Fruit fly (Drosophila melanogaster): ENCODE measurements around the gene CG9427.

The CG9427 gene

dm6 chr3R:9626880-9627401 is at the start of gene CG9427, which contains the start of gene CG8319 (continued):
- TF ChIP-seq nom (GFP tag; optimal IDR thresholded peaks at IDR 0.05) = no peak
- no peak for TF ChIP-seq CG14965 (GFP tag; optimal IDR thresholded peaks at IDR 0.05; ENCODE audit: borderline replicate concordance)
- TF ChIP-seq Hr78 (GFP tag; optimal IDR thresholded peaks at IDR 0.05) = no peak
- peak; percentile 64 for TF ChIP-seq CG13894 (tag; optimal IDR thresholded peaks at IDR 0.05)
- TF ChIP-seq nau (GFP tag; optimal IDR thresholded peaks at IDR 0.05) = no peak
- TF ChIP-seq CG10431 (GFP tag; optimal IDR thresholded peaks at IDR 0.05) = no peak
- peak; percentile 42 for TF ChIP-seq CG13624 (GFP tag; optimal IDR thresholded peaks at IDR 0.05)
- no peak; the same call in 1 of the 2 replicates for TF ChIP-seq CG14441 (GFP tag; IDR thresholded peaks at IDR 0.05)
- TF ChIP-seq CG17802 (tag; optimal IDR thresholded peaks at IDR 0.05) = no peak
- 0 out of 3 replicates have a peak, but pooled peaks have one; percentile 58 for TF ChIP-seq CG3726 (GFP tag; IDR thresholded peaks at IDR 0.05)
- peak; percentile 85 for TF ChIP-seq CG14710 (tag; optimal IDR thresholded peaks at IDR 0.05)
- peak; percentile 86 for TF ChIP-seq trem (tag; optimal IDR thresholded peaks at IDR 0.05)
- TF ChIP-seq danr (GFP tag; IDR thresholded peaks at IDR 0.05) = no peak
- TF ChIP-seq ind (GFP tag; optimal IDR thresholded peaks at IDR 0.05) = peak; percentile 67
- TF ChIP-seq dimm (GFP tag; IDR thresholded peaks at IDR 0.05) = no peak
- TF ChIP-seq CG32772 (GFP tag; IDR thresholded peaks at IDR 0.05) = no peak
- peak; percentile 47 for TF ChIP-seq CG9609 (GFP tag; optimal IDR thresholded peaks at IDR 0.05)
- peak; percentile 89 for TF ChIP-seq CG12391 (tag; optimal IDR thresholded peaks at IDR 0.05)
- no peak for TF ChIP-seq CG11093 (GFP tag; IDR thresholded peaks at IDR 0.05)
- TF ChIP-seq fd102C (GFP tag; optimal IDR thresholded peaks at IDR 0.05) = no peak
- TF ChIP-seq CG14860 (GFP tag; IDR thresholded peaks at IDR 0.05; ENCODE audit: partially characterized antibody) = peak; percentile 82
- peak; percentile 63; the same call in 1 of the 3 replicates for TF ChIP-seq zfh1 (GFP tag; IDR thresholded peaks at IDR 0.05)
- peak; percentile 46 for TF ChIP-seq jumu (GFP tag; optimal IDR thresholded peaks at IDR 0.05)
- TF ChIP-seq Antp (GFP tag; optimal IDR thresholded peaks at IDR 0.05) = peak; percentile 2
- TF ChIP-seq sc (optimal IDR thresholded peaks at IDR 0.05) = no peak
- TF ChIP-seq sc (GFP tag; optimal IDR thresholded peaks at IDR 0.05) = no peak
- no peak for TF ChIP-seq eve (GFP tag; optimal IDR thresholded peaks at IDR 0.05)
- TF ChIP-seq Hsf (GFP tag; optimal IDR thresholded peaks at IDR 0.05) = peak; percentile 75
- TF ChIP-seq CG8944 (GFP tag; optimal IDR thresholded peaks at IDR 0.05) = peak; percentile 34
- no peak for TF ChIP-seq CG15011 (GFP tag; optimal IDR thresholded peaks at IDR 0.05)
- no peak; the same call in 1 of the 2 replicates for TF ChIP-seq CG4404 (GFP tag; IDR thresholded peaks at IDR 0.05)
- no peak for TF ChIP-seq cato (GFP tag; optimal IDR thresholded peaks at IDR 0.05; ENCODE audit: borderline replicate concordance)
- no peak for TF ChIP-seq CG16815 (GFP tag; optimal IDR thresholded peaks at IDR 0.05)
- TF ChIP-seq Nf-YB (GFP tag; optimal IDR thresholded peaks at IDR 0.05) = peak; percentile 50
- TF ChIP-seq MESR4 (GFP tag; optimal IDR thresholded peaks at IDR 0.05) = peak; percentile 23
- no peak for TF ChIP-seq seq (GFP tag; IDR thresholded peaks at IDR 0.05)
- TF ChIP-seq pan (optimal IDR thresholded peaks at IDR 0.05) = no peak
- TF ChIP-seq pan (GFP tag; optimal IDR thresholded peaks at IDR 0.05 in 1 of 2, IDR thresholded peaks at IDR 0.05 in 1 of 2) = peak in 1 of 2 experiments; percentile 9
- TF ChIP-seq Awh (GFP tag; IDR thresholded peaks at IDR 0.05) = no peak
- peak; percentile 60 for TF ChIP-seq CG32532 (GFP tag; IDR thresholded peaks at IDR 0.05)
- TF ChIP-seq CTCF (GFP tag; optimal IDR thresholded peaks at IDR 0.05) = no peak
- peak; percentile 43 for TF ChIP-seq tx (GFP tag; optimal IDR thresholded peaks at IDR 0.05)
- TF ChIP-seq zf30C (GFP tag; optimal IDR thresholded peaks at IDR 0.05) = no peak
- no peak for TF ChIP-seq Dip2 (GFP tag; IDR thresholded peaks at IDR 0.05)
- no peak for TF ChIP-seq CG6654 (GFP tag; optimal IDR thresholded peaks at IDR 0.05)
- peak; percentile 3 for TF ChIP-seq CG2875 (GFP tag; optimal IDR thresholded peaks at IDR 0.05)
- peak; percentile 57; the same call in 1 of the 3 replicates for TF ChIP-seq zen2 (GFP tag; IDR thresholded peaks at IDR 0.05; ENCODE audit: partially characterized antibody)
- TF ChIP-seq CG4424 (GFP tag; optimal IDR thresholded peaks at IDR 0.05) = peak; percentile 70
- TF ChIP-seq CG18619 (GFP tag; optimal IDR thresholded peaks at IDR 0.05) = no peak
- no peak for TF ChIP-seq CG7357 (GFP tag; IDR thresholded peaks at IDR 0.05)
- TF ChIP-seq CG42726 (GFP tag; IDR thresholded peaks at IDR 0.05; ENCODE audit: partially characterized antibody) = no peak; the same call in 1 of the 2 replicates

All from whole organism, embryonic.